Fruit fly (Drosophila melanogaster) Kc167 (cell line): Measurements from ENCODE around the gene CG31248.

ENCODE experiments used
- Myc ChIP-seq: fragments of >200 bp; optimal IDR thresholded peaks from 2 replicates; lab custom pipeline; 2017; ENCODE audit warnings: missing external identifiers
- Sin3A ChIP-seq: fragments of >200 bp; optimal IDR thresholded peaks from 2 replicates; lab custom pipeline; 2018; ENCODE audit warnings: missing external identifiers
- h ChIP-seq: fragments of >200 bp; optimal IDR thresholded peaks from 3 replicates; lab custom pipeline; 2018; ENCODE audit warnings: missing external identifiers
- insv ChIP-seq: fragments of >200 bp; optimal IDR thresholded peaks from 3 replicates; lab custom pipeline; 2018; ENCODE audit warnings: missing external identifiers
- psq ChIP-seq: fragments of >200 bp; optimal IDR thresholded peaks from 2 replicates; lab custom pipeline; 2017; ENCODE audit warnings: missing external identifiers
- ttk ChIP-seq: sonication (Bioruptor generic); optimal IDR thresholded peaks from 2 replicates; lab custom pipeline; 2017; ENCODE audit warnings: missing external identifiers

DNA sequence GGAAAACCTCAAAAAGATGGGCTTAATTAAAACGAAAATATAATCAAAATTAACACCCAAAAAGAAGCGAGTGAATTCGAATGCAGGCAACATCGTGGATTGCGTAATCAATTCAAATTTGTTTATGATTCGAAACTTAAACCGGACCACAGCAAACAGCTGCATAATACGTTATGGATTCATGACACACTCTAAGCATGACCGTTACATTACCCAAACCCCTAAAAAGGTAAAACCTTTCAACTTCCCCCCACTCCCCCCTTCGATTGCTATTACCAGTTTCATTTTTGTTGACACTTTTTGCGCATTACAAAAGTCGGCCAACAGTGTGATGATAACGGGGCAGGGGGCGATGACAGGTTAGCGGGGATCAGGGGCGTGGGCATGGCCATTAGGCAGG lies 40.8 kb downstream of the CG31248 start:
- TF ChIP-seq Sin3A (lab: Kevin White, UChicago) (no peak), psq (lab: Kevin White, UChicago) (no peak), insv (no peak), ttk (lab: Kevin White, UChicago) (no peak), h (lab: Kevin White, UChicago) (no peak), Myc (lab: Kevin White, UChicago) (no peak)
